Worm (Caenorhabditis elegans) whole organism, L4 larva: ENCODE data around the gene spsb-1.

ENCODE experiments used
- R02D3.7 ChIP-seq: fragments of 150-350 bp; sonication (generic microtip); optimal IDR thresholded peaks from 3 replicates; lab custom pipeline; 2014; ENCODE audit warnings: missing biosample characterization, missing genetic modification characterization
- T26A8.4 ChIP-seq: fragments of 200-800 bp; sonication (Bioruptor generic); IDR thresholded peaks from 2 replicates; pipeline ENCODE4 v1.3.6; 2022; ENCODE audit warnings: missing genetic modification characterization, missing compliant biosample characterization
- ZK337.2 ChIP-seq: fragments of 200-800 bp; sonication (Bioruptor generic); IDR thresholded peaks from 2 replicates; pipeline ENCODE4 v1.3.6; 2022; ENCODE audit warnings: missing genetic modification reagents, missing genetic modification characterization, missing compliant biosample characterization
- ZK546.5 ChIP-seq, 2 experiments: sonication (generic microtip); optimal IDR thresholded peaks; 2 replicates each; lab custom pipeline; 2017; ENCODE audit warnings: missing biosample characterization in 2 of 2, missing genetic modification characterization in 2 of 2
- aha-1 ChIP-seq: fragments of 150-350 bp; peaks from one replicate; lab custom pipeline; 2014; ENCODE audit warnings: missing biosample characterization, missing genetic modification characterization
- aly-2 ChIP-seq: sonication (generic microtip); optimal IDR thresholded peaks from 2 replicates; lab custom pipeline; 2018; ENCODE audit warnings: missing biosample characterization, missing genetic modification characterization
- ama-1 ChIP-seq: fragments of 150-350 bp; optimal IDR thresholded peaks from 2 replicates; lab custom pipeline; 2014; ENCODE audit warnings: inconsistent platforms, mixed read lengths
- ceh-32 ChIP-seq: sonication (generic microtip); optimal IDR thresholded peaks from 2 replicates; lab custom pipeline; 2016; ENCODE audit warnings: mild to moderate bottlenecking, missing genetic modification characterization, missing compliant biosample characterization; ENCODE audit not compliant: poor library complexity
- daf-16 ChIP-seq, 3 experiments: sonication (generic microtip); optimal IDR thresholded peaks; 2 replicates each; lab custom pipeline; 2016 to 2017; ENCODE audit warnings: missing genetic modification characterization in 3 of 3, missing genetic modification reagents in 3 of 3, mild to moderate bottlenecking in 2 of 3, missing compliant biosample characterization in 2 of 3, missing biosample characterization in 1 of 3, moderate library complexity in 1 of 3
- dmd-6 ChIP-seq: fragments of 200-800 bp; sonication (Bioruptor generic); IDR thresholded peaks from 2 replicates; pipeline ENCODE4 v1.3.6; 2022; ENCODE audit warnings: missing genetic modification reagents, missing genetic modification characterization, missing compliant biosample characterization
- dmd-8 ChIP-seq: fragments of 200-800 bp; sonication (Bioruptor generic); IDR thresholded peaks from 2 replicates; pipeline ENCODE4 v1.3.6; 2022; ENCODE audit warnings: missing genetic modification characterization, missing compliant biosample characterization
- dpl-1 ChIP-seq: fragments of 150-350 bp; optimal IDR thresholded peaks from 2 replicates; lab custom pipeline; 2014; ENCODE audit warnings: missing biosample characterization, missing genetic modification reagents, missing genetic modification characterization
- duxl-1 ChIP-seq: sonication (generic microtip); optimal IDR thresholded peaks from 2 replicates; lab custom pipeline; 2016; ENCODE audit warnings: mild to moderate bottlenecking, missing genetic modification characterization, moderate library complexity, missing compliant biosample characterization; ENCODE audit not compliant: poor library complexity
- dve-1 ChIP-seq: sonication (generic microtip); optimal IDR thresholded peaks from 2 replicates; lab custom pipeline; 2017; ENCODE audit warnings: antibody characterized with exemption, mild to moderate bottlenecking, missing genetic modification characterization, missing compliant biosample characterization; ENCODE audit not compliant: insufficient read depth
- egl-27 ChIP-seq: sonication (generic microtip); optimal IDR thresholded peaks from 3 replicates; lab custom pipeline; 2017; ENCODE audit warnings: missing biosample characterization, missing genetic modification reagents, missing genetic modification characterization
- fkh-10 ChIP-seq: fragments of 150-350 bp; optimal IDR thresholded peaks from 2 replicates; lab custom pipeline; 2014; ENCODE audit warnings: missing biosample characterization, missing genetic modification reagents, missing genetic modification characterization
- hif-1 ChIP-seq, 2 experiments: sonication (generic microtip); optimal IDR thresholded peaks; 2 replicates each; lab custom pipeline; 2016 to 2017; ENCODE audit warnings: missing compliant biosample characterization in 2 of 2, missing genetic modification characterization in 2 of 2, missing genetic modification reagents in 2 of 2, missing genotype in 2 of 2, mild to moderate bottlenecking in 1 of 2
- hlh-11 ChIP-seq: fragments of 200-800 bp; sonication (Bioruptor generic); optimal IDR thresholded peaks from 2 replicates; lab custom pipeline; 2018; ENCODE audit warnings: mild to moderate bottlenecking, missing genetic modification characterization, missing compliant biosample characterization
- hmg-1.1 ChIP-seq: fragments of 200-800 bp; sonication (Bioruptor generic); IDR thresholded peaks from 2 replicates; pipeline ENCODE4 v1.3.6; 2022; ENCODE audit warnings: missing genetic modification reagents, missing genetic modification characterization, missing compliant biosample characterization
- lin-1 ChIP-seq: fragments of 200-800 bp; sonication (Bioruptor generic); IDR thresholded peaks from 2 replicates; pipeline ENCODE4 v1.3.6; 2022; ENCODE audit warnings: missing genetic modification reagents, missing genetic modification characterization, missing compliant biosample characterization
- lin-15B ChIP-seq: fragments of 150-350 bp; sonication (generic microtip); optimal IDR thresholded peaks from 3 replicates; lab custom pipeline; 2014; ENCODE audit warnings: missing biosample characterization, missing genetic modification characterization
- lir-3 ChIP-seq: sonication (generic microtip); optimal IDR thresholded peaks from 2 replicates; lab custom pipeline; 2016; ENCODE audit warnings: mild to moderate bottlenecking, missing genetic modification characterization, missing compliant biosample characterization
- lsy-2 ChIP-seq, 2 experiments: fragments of 150-350 bp in 1 of 2; sonication (generic microtip) in 1 of 2; optimal IDR thresholded peaks; 2 replicates each; lab custom pipeline; 2014 to 2017; ENCODE audit warnings: missing biosample characterization in 2 of 2, missing genetic modification characterization in 2 of 2
- mdt-29 ChIP-seq: fragments of 200-800 bp; sonication (Bioruptor generic); IDR thresholded peaks from 2 replicates; pipeline ENCODE4 v1.3.6; 2022; ENCODE audit warnings: missing genetic modification reagents, missing genetic modification characterization, missing compliant biosample characterization
- nhr-111 ChIP-seq: fragments of 200-800 bp; sonication (Bioruptor generic); optimal IDR thresholded peaks from 2 replicates; lab custom pipeline; 2018; ENCODE audit warnings: mild to moderate bottlenecking, missing genetic modification characterization, missing compliant biosample characterization
- nhr-42 ChIP-seq: fragments of 200-800 bp; sonication (Bioruptor generic); IDR thresholded peaks from 2 replicates; pipeline ENCODE4 v1.3.6; 2022; ENCODE audit warnings: missing genetic modification characterization, missing compliant biosample characterization
- nhr-48 ChIP-seq: sonication (generic microtip); optimal IDR thresholded peaks from 2 replicates; lab custom pipeline; 2016; ENCODE audit warnings: mild to moderate bottlenecking, missing genetic modification characterization, missing compliant biosample characterization
- nhr-6 ChIP-seq: fragments of 150-350 bp; optimal IDR thresholded peaks from 2 replicates; lab custom pipeline; 2014; ENCODE audit warnings: missing biosample characterization, missing genetic modification characterization
- set-16 ChIP-seq: fragments of 200-800 bp; sonication (Bioruptor generic); IDR thresholded peaks from 2 replicates; pipeline ENCODE4 v1.3.6; 2022; ENCODE audit warnings: missing genetic modification reagents, missing genetic modification characterization, missing compliant biosample characterization
- snpc-4 ChIP-seq: fragments of 150-350 bp; optimal IDR thresholded peaks from 2 replicates; lab custom pipeline; 2014; ENCODE audit warnings: missing biosample characterization, missing genetic modification characterization
- spr-3 ChIP-seq: fragments of 200-800 bp; sonication (Bioruptor generic); optimal IDR thresholded peaks from 2 replicates; lab custom pipeline; 2018; ENCODE audit warnings: mild to moderate bottlenecking, missing genetic modification characterization, missing compliant biosample characterization
- tra-1 ChIP-seq: fragments of 200-800 bp; sonication (Bioruptor generic); IDR thresholded peaks from 2 replicates; pipeline ENCODE4 v1.3.6; 2022; ENCODE audit warnings: missing genetic modification reagents, missing genetic modification characterization, missing compliant biosample characterization
- unc-130 ChIP-seq: sonication (generic microtip); optimal IDR thresholded peaks from 2 replicates; lab custom pipeline; 2016; ENCODE audit warnings: missing genetic modification reagents, missing genetic modification characterization, missing compliant biosample characterization
- vab-7 ChIP-seq: fragments of 200-800 bp; sonication (Bioruptor generic); IDR thresholded peaks from 2 replicates; pipeline ENCODE4 v1.3.6; 2022; ENCODE audit warnings: missing genetic modification reagents, missing genetic modification characterization, missing compliant biosample characterization
- zip-11 ChIP-seq: fragments of 200-800 bp; sonication (Bioruptor generic); IDR thresholded peaks from 2 replicates; pipeline ENCODE4 v1.3.6; 2022; ENCODE audit warnings: missing genetic modification characterization, missing compliant biosample characterization
- zip-2 ChIP-seq: fragments of 150-350 bp; optimal IDR thresholded peaks from 2 replicates; lab custom pipeline; 2014; ENCODE audit warnings: missing biosample characterization, missing genetic modification characterization
- ztf-11 ChIP-seq: fragments of 150-350 bp; optimal IDR thresholded peaks from 2 replicates; lab custom pipeline; 2014; ENCODE audit warnings: missing biosample characterization, missing genetic modification characterization

spsb-1 gene

DNA sequence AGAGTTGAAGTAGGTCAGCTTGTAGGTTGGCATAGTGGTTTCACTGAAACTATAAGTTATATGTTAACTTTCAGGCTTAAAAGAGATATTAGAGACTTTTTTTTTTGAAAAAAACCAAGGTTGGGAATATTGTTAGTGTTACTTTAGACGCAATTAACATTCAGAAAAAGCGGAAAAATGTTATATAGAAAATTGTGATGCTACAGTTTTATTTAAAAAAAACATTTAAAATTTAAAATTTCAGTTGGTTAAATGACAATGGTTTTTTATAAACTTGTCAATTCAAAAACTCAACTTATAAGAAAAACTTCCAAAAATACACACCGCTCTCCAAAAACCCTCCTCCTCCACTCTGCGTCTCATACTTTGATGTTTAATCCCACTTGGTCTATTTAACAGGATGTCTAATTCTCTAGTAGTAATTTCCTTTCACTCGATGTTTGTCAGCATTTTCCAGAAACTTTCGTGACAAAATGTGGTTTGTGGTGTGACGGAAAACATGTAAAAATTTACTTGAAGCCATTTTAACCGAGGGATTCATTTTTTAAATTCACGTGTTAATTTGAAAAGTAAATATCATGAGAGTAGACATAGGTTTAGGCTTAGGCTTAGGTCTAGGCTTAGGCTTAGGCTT, 21.5 kb upstream of the spsb-1 start, which contains the start of gene gst-31:
Gene gst-31 (minus strand): TSS at position 51 of the 634 bp plus-strand sequence.
- TF ChIP-seq vab-7 (GFP tag; lab: Robert Waterston, UW) (no peak), aha-1 (tag; lab: Kevin White, UChicago) (peak; percentile 70)

DNA sequence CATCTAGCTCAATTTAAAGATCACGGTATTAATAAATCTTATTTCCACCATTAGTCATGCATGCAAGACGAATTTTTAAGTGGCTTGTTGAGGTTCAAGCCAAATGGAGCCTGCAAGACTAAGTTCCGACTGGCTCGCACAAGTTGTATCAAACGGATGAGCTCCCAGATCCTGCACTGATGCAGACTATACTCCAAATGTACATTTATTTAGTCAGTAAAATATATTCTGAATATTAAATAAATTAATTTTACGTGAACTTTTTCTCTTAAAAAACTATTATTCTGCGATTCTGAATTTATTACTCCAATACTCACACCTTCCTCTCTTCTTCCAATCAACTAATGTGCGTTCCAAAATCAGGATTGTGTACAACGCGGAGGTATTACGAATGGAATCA, 20.9 kb upstream of the spsb-1 start, which contains the start of gene Y53F4B.36:
Gene Y53F4B.36 (plus strand): TSS at position 301 of the 400 bp plus-strand sequence.
- TF ChIP-seq nhr-42 (no peak), dve-1 (tag; lab: Kevin White, UChicago) (no peak), duxl-1 (tag; lab: Kevin White, UChicago) (no peak), hif-1 (tag; optimal IDR thresholded peaks at IDR 0.05; lab: Kevin White, UChicago) (no peak), mdt-29 (GFP tag; lab: Robert Waterston, UW) (no peak), ZK546.5 (tag; optimal IDR thresholded peaks at IDR 0.05; lab: Kevin White, UChicago) (no peak), lin-1 (GFP tag; lab: Robert Waterston, UW) (no peak), R02D3.7 (tag; lab: Kevin White, UChicago) (no peak), zip-11 (GFP tag; lab: Robert Waterston, UW) (no peak), hlh-11 (no peak), dmd-8 (GFP tag; lab: Robert Waterston, UW) (no peak), daf-16 (GFP tag; optimal IDR thresholded peaks at IDR 0.05; lab: Kevin White, UChicago) (no peak), daf-16 (tag; optimal IDR thresholded peaks at IDR 0.05; lab: Kevin White, UChicago) (no peak), set-16 (no peak)
- TF ChIP-seq, all 104 proteins: peak for 0

DNA sequence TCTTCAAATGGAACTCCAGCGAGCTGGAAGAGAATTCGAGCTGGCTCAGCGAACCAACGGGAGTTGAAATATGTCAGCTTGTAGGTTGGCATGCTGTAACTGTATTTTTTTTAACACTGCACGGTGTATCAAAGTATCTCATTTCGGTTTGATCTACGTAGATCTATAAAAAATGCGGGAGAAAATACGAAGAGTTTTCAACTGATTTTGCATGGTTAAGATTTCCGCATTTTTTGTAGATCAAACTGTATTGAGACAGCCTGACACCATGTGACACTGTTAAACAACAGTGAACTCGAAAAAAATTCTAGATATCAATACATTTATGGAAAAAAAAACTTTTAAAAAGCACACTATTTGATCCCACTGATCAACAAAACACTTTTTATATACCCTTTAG, 18.0 kb upstream of the spsb-1 start, which contains the start of gene gst-32:
Gene gst-32 (minus strand): TSS at position 101 of the 400 bp plus-strand sequence.
- TF ChIP-seq nhr-48 (no peak), tra-1 (no peak), ceh-32 (no peak), egl-27 (tag; lab: Kevin White, UChicago) (no peak), daf-16 (GFP tag; optimal IDR thresholded peaks at IDR 0.05; lab: Kevin White, UChicago) (no peak), daf-16 (tag; optimal IDR thresholded peaks at IDR 0.05; lab: Kevin White, UChicago) (no peak), hmg-1.1 (GFP tag; lab: Robert Waterston, UW) (no peak), ama-1 (lab: Kevin White, UChicago) (no peak), lsy-2 (tag; optimal IDR thresholded peaks at IDR 0.05; lab: Kevin White, UChicago) (no peak)

DNA sequence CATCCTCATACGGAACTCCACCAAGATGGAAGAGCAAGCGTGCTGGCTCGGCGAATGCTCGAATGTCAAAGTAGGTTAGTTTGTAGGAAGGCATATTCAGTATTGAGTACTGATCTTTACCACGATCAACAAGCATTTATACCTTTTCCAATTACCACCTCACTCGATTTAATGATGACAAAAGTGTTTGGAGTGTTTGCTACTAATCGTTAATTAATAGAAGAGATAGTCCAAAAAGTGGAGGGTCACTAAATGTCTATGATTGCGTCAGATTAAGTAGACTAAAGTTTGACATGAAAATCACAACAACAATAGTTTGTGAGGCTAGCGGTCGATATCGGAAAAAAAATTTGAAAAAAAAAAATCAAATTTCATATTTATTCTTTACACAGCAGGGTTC, 13.4 kb upstream of the spsb-1 start, which contains the start of gene gst-34:
Gene gst-34 (minus strand): TSS at position 101 of the 400 bp plus-strand sequence.
- TF ChIP-seq zip-2 (tag; lab: Kevin White, UChicago) (no peak), hif-1 (tag; optimal IDR thresholded peaks at IDR 0.05; lab: Kevin White, UChicago) (no peak), T26A8.4 (GFP tag; lab: Robert Waterston, UW) (no peak), nhr-6 (tag; lab: Kevin White, UChicago) (no peak), hmg-1.1 (GFP tag; lab: Robert Waterston, UW) (no peak), dmd-6 (no peak), lin-1 (GFP tag; lab: Robert Waterston, UW) (no peak), ztf-11 (tag; lab: Kevin White, UChicago) (no peak), nhr-111 (GFP tag; lab: Kevin White, UChicago) (no peak), aly-2 (tag; lab: Kevin White, UChicago) (no peak)
- TF ChIP-seq, all 104 proteins: peak for 0

DNA sequence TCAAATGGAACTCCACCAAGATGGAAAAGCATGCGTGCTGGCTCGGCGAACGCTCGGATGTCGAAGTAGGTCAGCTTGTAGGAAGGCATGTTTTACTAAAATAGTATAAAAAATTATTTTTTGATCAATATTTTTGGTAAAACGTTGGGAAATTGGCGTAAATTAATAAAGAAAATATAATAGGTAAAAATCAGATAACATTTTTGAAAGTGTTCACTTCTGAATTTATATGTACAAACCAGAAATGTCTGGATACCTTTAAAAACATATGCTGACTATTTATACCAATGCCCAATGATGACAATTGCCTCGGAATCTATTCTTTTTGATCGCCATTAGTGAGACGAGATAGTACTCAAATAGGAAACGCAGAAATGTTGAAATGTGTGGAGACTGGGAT, 11.2 kb upstream of the spsb-1 start, which contains the start of gene gst-35:
Gene gst-35 (minus strand): TSS at position 101 of the 400 bp plus-strand sequence.
- no peak for TF ChIP-seq dpl-1 (GFP tag; lab: Kevin White, UChicago)
- no peak for TF ChIP-seq fkh-10
- TF ChIP-seq spr-3 (GFP tag; lab: Kevin White, UChicago): no peak
- TF ChIP-seq lin-15B (tag; lab: Kevin White, UChicago): no peak
- no peak for TF ChIP-seq unc-130 (GFP tag; lab: Kevin White, UChicago)
- TF ChIP-seq nhr-111 (GFP tag; lab: Kevin White, UChicago): no peak
- no peak for TF ChIP-seq lir-3
- no peak for TF ChIP-seq vab-7 (GFP tag; lab: Robert Waterston, UW)
- no peak for TF ChIP-seq ZK337.2
- no peak for TF ChIP-seq snpc-4
